Worm (Caenorhabditis elegans) whole organism, early embryonic: ENCODE data around the gene M57.2.

ENCODE experiments used
- F13C5.2 ChIP-seq: sonication (generic microtip); optimal IDR thresholded peaks from 2 replicates; lab custom pipeline; 2017; ENCODE audit warnings: mild to moderate bottlenecking, missing genetic modification characterization, inconsistent platforms, missing compliant biosample characterization
- ama-1 ChIP-seq: fragments of 150-350 bp; optimal IDR thresholded peaks from 2 replicates; lab custom pipeline; 2014
- ceh-13 ChIP-seq: fragments of 200-800 bp; sonication (Bioruptor generic); optimal IDR thresholded peaks from 2 replicates; lab custom pipeline; 2018; ENCODE audit warnings: mild to moderate bottlenecking, missing genetic modification characterization, missing compliant biosample characterization
- ets-7 ChIP-seq: sonication (generic microtip); optimal IDR thresholded peaks from 2 replicates; lab custom pipeline; 2016; ENCODE audit warnings: missing genotype, missing genetic modification characterization, missing compliant biosample characterization
- pes-1 ChIP-seq: fragments of 200-800 bp; sonication (Bioruptor generic); IDR thresholded peaks from 2 replicates; pipeline ENCODE4 v1.3.6; 2022; ENCODE audit warnings: missing genetic modification reagents, missing genetic modification characterization, missing compliant biosample characterization
- scrt-1 ChIP-seq: fragments of 200-800 bp; sonication (Bioruptor generic); IDR thresholded peaks from 2 replicates; pipeline ENCODE4 v1.3.6; 2022; ENCODE audit warnings: missing genetic modification characterization, missing compliant biosample characterization
- tra-4 ChIP-seq: sonication (generic microtip); optimal IDR thresholded peaks from 2 replicates; lab custom pipeline; 2017; ENCODE audit warnings: missing genetic modification characterization, missing compliant biosample characterization

DNA sequence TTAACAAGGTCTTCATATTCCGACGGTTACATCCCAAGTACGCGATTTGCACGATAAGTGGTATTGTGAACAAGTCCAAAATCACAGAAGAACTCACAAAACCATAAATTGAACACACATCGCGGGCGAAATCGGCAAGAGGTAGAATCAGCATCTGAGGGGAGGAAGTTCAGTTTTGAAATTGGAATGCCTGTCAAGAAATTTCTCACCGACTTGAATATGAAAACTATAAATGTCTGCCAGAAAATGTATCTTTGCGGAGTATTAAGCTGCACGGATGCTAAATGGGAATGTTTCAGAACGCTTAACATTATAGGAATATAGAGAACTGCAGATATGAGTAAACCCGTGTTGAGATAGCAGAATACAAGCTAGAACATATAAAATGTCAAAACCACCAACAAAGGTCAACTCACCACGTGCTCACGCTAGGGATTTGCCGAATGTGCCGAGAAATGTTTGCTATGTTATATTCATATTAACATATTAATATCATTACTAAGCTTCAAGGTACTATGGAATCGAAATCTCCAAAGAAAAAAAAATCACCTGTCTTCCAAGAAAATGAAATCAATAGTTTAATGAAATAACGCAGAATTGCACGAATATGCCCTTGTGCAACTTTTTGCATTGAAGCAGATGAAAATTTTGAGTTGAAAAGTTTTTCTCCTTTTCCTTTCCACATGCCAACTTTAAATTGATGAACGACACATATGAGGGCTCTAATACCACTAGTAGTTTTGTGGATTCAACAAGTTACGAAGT is 44.8 kb upstream of the M57.2 start, which contains the start of gene srz-82:
- TF ChIP-seq pes-1 (GFP tag; lab: Robert Waterston, UW): no peak
- TF ChIP-seq F13C5.2 (tag; lab: Kevin White, UChicago): no peak
- TF ChIP-seq ama-1: no peak
- no peak for TF ChIP-seq ceh-13
- no peak for TF ChIP-seq scrt-1 (GFP tag; lab: Robert Waterston, UW)
- TF ChIP-seq ets-7 (tag; lab: Kevin White, UChicago): no peak
- no peak for TF ChIP-seq tra-4
